Worm (Caenorhabditis elegans) whole organism, mixed stage, embryonic: ENCODE results near the gene F20D6.8.

ENCODE experiments used
- M03D4.4 ChIP-seq: sonication (generic microtip); optimal IDR thresholded peaks from 2 replicates; lab custom pipeline; 2017; ENCODE audit warnings: mild to moderate bottlenecking, missing genetic modification characterization, missing compliant biosample characterization
- elt-3 ChIP-seq: fragments of 150-350 bp; optimal IDR thresholded peaks from 2 replicates; lab custom pipeline; 2014; ENCODE audit warnings: missing biosample characterization, missing genetic modification characterization
- lin-13 ChIP-seq: fragments of 150-350 bp; optimal IDR thresholded peaks from 2 replicates; lab custom pipeline; 2014; ENCODE audit warnings: missing biosample characterization, missing genetic modification characterization
- lin-32 ChIP-seq: fragments of 200-800 bp; sonication (Bioruptor generic); optimal IDR thresholded peaks from 2 replicates; lab custom pipeline; 2018; ENCODE audit warnings: mild to moderate bottlenecking, missing genetic modification characterization, missing compliant biosample characterization
- nhr-28 ChIP-seq: fragments of 150-350 bp; optimal IDR thresholded peaks from 2 replicates; lab custom pipeline; 2014; ENCODE audit warnings: missing biosample characterization, missing genetic modification characterization
- nhr-76 ChIP-seq: sonication (generic microtip); optimal IDR thresholded peaks from 2 replicates; lab custom pipeline; 2017; ENCODE audit warnings: missing biosample characterization, missing genetic modification characterization
- pha-4 ChIP-seq: fragments of 150-350 bp; optimal IDR thresholded peaks from 2 replicates; lab custom pipeline; 2018; ENCODE audit warnings: missing biosample characterization, missing genetic modification reagents, missing genetic modification characterization
- snpc-4 ChIP-seq: fragments of 150-350 bp; optimal IDR thresholded peaks from 2 replicates; lab custom pipeline; 2014; ENCODE audit warnings: missing biosample characterization, missing genetic modification characterization
- unc-62 ChIP-seq: fragments of 150-350 bp; optimal IDR thresholded peaks from 2 replicates; lab custom pipeline; 2014; ENCODE audit warnings: missing biosample characterization, missing genetic modification reagents, missing genetic modification characterization
- zip-8 ChIP-seq: fragments of 150-350 bp; optimal IDR thresholded peaks from 2 replicates; lab custom pipeline; 2014; ENCODE audit warnings: missing biosample characterization, missing genetic modification characterization
- ztf-11 ChIP-seq: fragments of 150-350 bp; optimal IDR thresholded peaks from 2 replicates; lab custom pipeline; 2014; ENCODE audit warnings: missing biosample characterization, missing genetic modification characterization

DNA sequence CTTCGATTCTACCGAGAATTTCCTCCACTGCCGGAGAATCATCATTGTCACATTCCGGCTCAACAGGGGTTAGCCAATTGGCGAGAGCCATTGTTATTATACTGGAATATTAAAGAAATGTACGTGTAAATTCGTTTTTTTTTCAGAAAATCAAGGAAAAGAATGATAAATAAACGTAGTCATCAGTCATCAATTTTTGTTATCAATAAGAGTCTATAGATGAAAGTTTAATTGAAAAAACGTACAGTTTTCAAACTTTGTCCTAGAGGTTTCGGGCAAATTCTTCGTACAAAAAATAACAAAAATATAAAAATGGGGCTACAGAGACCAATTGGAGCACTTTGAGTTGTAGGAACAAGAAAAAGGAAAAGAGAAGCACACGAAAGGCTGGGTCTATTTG is 30.9 kb upstream of the F20D6.8 start, which contains the start of gene F20D6.11:
- TF ChIP-seq unc-62 (GFP tag; lab: Kevin White, UChicago) (no peak), snpc-4 (tag; lab: Kevin White, UChicago) (no peak), M03D4.4 (tag; lab: Kevin White, UChicago) (no peak), nhr-28 (tag; lab: Kevin White, UChicago) (no peak), elt-3 (no peak), nhr-76 (tag; lab: Kevin White, UChicago) (no peak), zip-8 (no peak), ztf-11 (no peak), pha-4 (tag; lab: Kevin White, UChicago) (no peak), lin-13 (no peak), lin-32 (GFP tag; lab: Kevin White, UChicago) (no peak)
